Worm (Caenorhabditis elegans) whole organism, L1 larva: Measurements from ENCODE around the gene F10C2.7.

ENCODE experiments used
- C34B4.2 ChIP-seq: sonication (generic microtip); optimal IDR thresholded peaks from 2 replicates; lab custom pipeline; 2017; ENCODE audit warnings: mild to moderate bottlenecking, missing genetic modification characterization, missing compliant biosample characterization
- ces-1 ChIP-seq: fragments of 150-350 bp; optimal IDR thresholded peaks from 2 replicates; lab custom pipeline; 2014; ENCODE audit warnings: missing biosample characterization, missing genetic modification reagents, missing genetic modification characterization
- elt-3 ChIP-seq, 6 experiments: fragments of 150-350 bp in 1 of 6; sonication (generic microtip); optimal IDR thresholded peaks; 2 replicates each; lab custom pipeline; 2017 to 2018; ENCODE audit warnings: missing biosample characterization in 6 of 6, missing genetic modification characterization in 6 of 6, inconsistent platforms in 1 of 6
- fkh-10 ChIP-seq: sonication (generic microtip); optimal IDR thresholded peaks from 2 replicates; lab custom pipeline; 2017; ENCODE audit warnings: missing biosample characterization, missing genetic modification reagents, missing genetic modification characterization
- fos-1 ChIP-seq: fragments of 150-350 bp; optimal IDR thresholded peaks from 2 replicates; lab custom pipeline; 2014; ENCODE audit warnings: missing biosample characterization, missing genetic modification characterization
- nhr-11 ChIP-seq: fragments of 150-350 bp; optimal IDR thresholded peaks from 2 replicates; lab custom pipeline; 2014; ENCODE audit warnings: missing biosample characterization, missing genetic modification characterization
- tbx-2 ChIP-seq: sonication (generic microtip); optimal IDR thresholded peaks from 2 replicates; lab custom pipeline; 2016; ENCODE audit warnings: missing genetic modification characterization, missing compliant biosample characterization
- unc-62 ChIP-seq: fragments of 150-350 bp; optimal IDR thresholded peaks from 2 replicates; lab custom pipeline; 2014; ENCODE audit warnings: missing biosample characterization, missing genetic modification reagents, missing genetic modification characterization
- ztf-11 ChIP-seq, 2 experiments: sonication (generic microtip); optimal IDR thresholded peaks; 2 replicates each; lab custom pipeline; 2016 to 2017; ENCODE audit warnings: missing genetic modification characterization in 2 of 2, missing biosample characterization in 1 of 2, missing compliant biosample characterization in 1 of 2

DNA sequence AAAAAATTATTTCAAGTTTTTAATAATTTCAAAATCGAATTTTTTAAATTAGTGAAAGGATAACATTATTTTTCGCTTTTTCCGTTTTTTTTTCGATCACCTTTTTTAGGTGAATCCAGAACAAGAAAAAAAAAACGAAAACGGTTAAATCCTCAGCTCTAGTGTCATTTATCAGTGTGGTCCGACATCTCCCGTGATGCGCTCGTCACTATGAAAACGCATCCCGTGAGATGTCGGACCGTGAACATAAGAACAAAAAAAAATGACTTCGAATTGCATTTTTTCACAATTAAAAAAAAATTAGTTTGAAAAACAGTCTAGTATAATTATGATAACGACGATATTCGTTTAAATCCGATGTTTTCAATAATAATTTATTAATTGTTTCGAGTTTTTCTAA is 6.0 kb upstream of the F10C2.7 start:
- no peak for TF ChIP-seq fkh-10 (GFP tag; lab: Kevin White, UChicago)
- TF ChIP-seq ztf-11 (tag; optimal IDR thresholded peaks at IDR 0.05; lab: Kevin White, UChicago): no peak
- no peak for TF ChIP-seq tbx-2
- TF ChIP-seq unc-62 (GFP tag; lab: Kevin White, UChicago): no peak
- TF ChIP-seq fos-1 (tag; lab: Kevin White, UChicago): no peak
- no peak for TF ChIP-seq C34B4.2 (tag; lab: Kevin White, UChicago)
- no peak for TF ChIP-seq ces-1
- TF ChIP-seq nhr-11 (tag; lab: Kevin White, UChicago): no peak
- TF ChIP-seq elt-3 (tag; optimal IDR thresholded peaks at IDR 0.05; lab: Kevin White, UChicago): no peak
